Fruit fly (Drosophila melanogaster): Measurements from ENCODE around the gene CG4116.

CG4116 gene

DNA sequence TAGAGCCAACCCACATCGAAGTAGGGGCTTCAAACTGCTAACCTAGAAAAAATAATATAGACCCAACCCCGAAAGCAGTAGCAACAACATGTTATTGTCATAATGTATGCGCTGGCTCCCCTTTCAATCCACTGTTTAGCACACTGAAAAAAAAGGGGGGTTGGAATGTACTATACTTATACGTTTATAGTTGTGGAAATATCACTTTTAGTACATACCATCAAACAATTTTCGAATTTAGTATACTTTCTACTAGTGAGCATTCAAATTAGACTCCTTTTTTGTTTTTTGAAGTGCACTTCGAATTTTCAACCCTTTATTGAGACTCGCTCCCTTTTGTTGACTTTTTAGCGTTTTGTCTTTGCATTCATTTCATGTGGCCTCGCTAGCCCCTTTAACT is 30.8 kb downstream of the CG4116 start (continued):
- TF ChIP-seq ewg (GFP tag; optimal IDR thresholded peaks at IDR 0.05) (no peak), CG3838 (GFP tag; optimal IDR thresholded peaks at IDR 0.05) (no peak), CG12942 (GFP tag; optimal IDR thresholded peaks at IDR 0.05) (no peak), CG13123 (GFP tag; optimal IDR thresholded peaks at IDR 0.05) (no peak), ro (GFP tag; IDR thresholded peaks at IDR 0.05) (no peak), CG15479 (GFP tag; optimal IDR thresholded peaks at IDR 0.05) (no peak), CG14667 (GFP tag; IDR thresholded peaks at IDR 0.05) (0 out of 2 replicates have a peak, but pooled peaks have one; percentile 20), CG4282 (GFP tag; optimal IDR thresholded peaks at IDR 0.05) (no peak), kah (GFP tag; optimal IDR thresholded peaks at IDR 0.05) (no peak), fd3F (GFP tag; optimal IDR thresholded peaks at IDR 0.05) (no peak), zen (tag; optimal IDR thresholded peaks at IDR 0.05) (no peak), salm (tag; optimal IDR thresholded peaks at IDR 0.05) (no peak), maf-S (GFP tag; optimal IDR thresholded peaks at IDR 0.05) (no peak), CG13894 (tag; optimal IDR thresholded peaks at IDR 0.05) (no peak), GATAe (GFP tag; conservative IDR thresholded peaks at IDR 0.05) (no peak), Dll (GFP tag; IDR thresholded peaks at IDR 0.05; ENCODE audit: partially characterized antibody) (no peak), CG9727 (GFP tag; optimal IDR thresholded peaks at IDR 0.05) (peak; percentile 11), CG2202 (tag; optimal IDR thresholded peaks at IDR 0.05) (no peak), dysf (GFP tag; IDR thresholded peaks at IDR 0.05) (peak; percentile 54), Vsx1 (GFP tag; optimal IDR thresholded peaks at IDR 0.05) (no peak), dmrt99B (tag; optimal IDR thresholded peaks at IDR 0.05) (peak; percentile 50), yki (optimal IDR thresholded peaks at IDR 0.05) (no peak), pita (GFP tag; optimal IDR thresholded peaks at IDR 0.05) (no peak), sug (tag; optimal IDR thresholded peaks at IDR 0.05) (no peak), Side (GFP tag; optimal IDR thresholded peaks at IDR 0.05) (no peak), sens-2 (GFP tag; IDR thresholded peaks at IDR 0.05) (no peak), CG6765 (GFP tag; optimal IDR thresholded peaks at IDR 0.05) (no peak), ttk (GFP tag; IDR thresholded peaks at IDR 0.05) (peak; percentile 22; the same call in 1 of the 2 replicates), CoRest (tag; optimal IDR thresholded peaks at IDR 0.05) (no peak), CG17361 (GFP tag; IDR thresholded peaks at IDR 0.05) (0 out of 3 replicates have a peak, but pooled peaks have one; percentile 18), Adf1 (GFP tag; IDR thresholded peaks at IDR 0.05) (no peak), Bteb2 (GFP tag; optimal IDR thresholded peaks at IDR 0.05) (no peak), inv (GFP tag; IDR thresholded peaks at IDR 0.05; ENCODE audit: partially characterized antibody) (no peak), cato (GFP tag; optimal IDR thresholded peaks at IDR 0.05; ENCODE audit: borderline replicate concordance) (no peak), CG2889 (GFP tag; IDR thresholded peaks at IDR 0.05) (no peak), H15 (GFP tag; IDR thresholded peaks at IDR 0.05) (peak; percentile 54; the same call in 1 of the 3 replicates), Dfd (GFP tag; optimal IDR thresholded peaks at IDR 0.05) (no peak), pan (optimal IDR thresholded peaks at IDR 0.05) (no peak), pan (GFP tag; optimal IDR thresholded peaks at IDR 0.05 in 1 of 2, IDR thresholded peaks at IDR 0.05 in 1 of 2) (no peak), sna (GFP tag; IDR thresholded peaks at IDR 0.05; ENCODE audit: partially characterized antibody) (no peak), ci (GFP tag; IDR thresholded peaks at IDR 0.05) (peak; percentile 60; the same call in 1 of the 3 replicates), h (optimal IDR thresholded peaks at IDR 0.05) (no peak), Med (GFP tag) (peak; percentile 60), sc (optimal IDR thresholded peaks at IDR 0.05) (no peak), sc (GFP tag; optimal IDR thresholded peaks at IDR 0.05) (no peak), CG7987 (GFP tag; optimal IDR thresholded peaks at IDR 0.05) (no peak), Lhr (GFP tag; optimal IDR thresholded peaks at IDR 0.05) (no peak), dan (GFP tag; IDR thresholded peaks at IDR 0.05) (no peak), HmgD (GFP tag; optimal IDR thresholded peaks at IDR 0.05) (no peak), H2.0 (GFP tag; IDR thresholded peaks at IDR 0.05) (no peak), CG2129 (GFP tag; IDR thresholded peaks at IDR 0.05; ENCODE audit: partially characterized antibody) (no peak), CG11456 (GFP tag; IDR thresholded peaks at IDR 0.05) (no peak), sima (GFP tag; optimal IDR thresholded peaks at IDR 0.05) (no peak)
